Fruit fly (Drosophila melanogaster) whole organism, embryonic: ENCODE measurements around the gene Hasp.
A peak's percentile ranks its signal among the peaks of the same experiment; 100 is the strongest.

ENCODE experiments used
- Atf6 ChIP-seq: fragments of 200-800 bp; sonication (Bioruptor generic); IDR thresholded peaks from 2 replicates; pipeline ENCODE4 v1.3.6; 2022; ENCODE audit warnings: missing biosample characterization, missing genetic modification characterization
- B-H2 ChIP-seq: fragments of 200-800 bp; sonication (Bioruptor generic); optimal IDR thresholded peaks from 2 replicates; lab custom pipeline; 2018; ENCODE audit warnings: missing biosample characterization, mild to moderate bottlenecking, missing genetic modification characterization
- CG10267 ChIP-seq: fragments of 200-800 bp; sonication (Bioruptor generic); optimal IDR thresholded peaks from 2 replicates; lab custom pipeline; 2018; ENCODE audit warnings: missing biosample characterization, mild to moderate bottlenecking, missing genetic modification characterization, moderate library complexity
- CG12236 ChIP-seq: fragments of 200-800 bp; sonication (Bioruptor generic); optimal IDR thresholded peaks from 2 replicates; lab custom pipeline; 2016; ENCODE audit warnings: missing biosample characterization, missing genetic modification characterization
- CG14710 ChIP-seq: fragments of 200-800 bp; sonication (Bioruptor generic); optimal IDR thresholded peaks from 3 replicates; lab custom pipeline; 2019; ENCODE audit warnings: missing biosample characterization, mild to moderate bottlenecking, missing genetic modification characterization, moderate library complexity
- CG15073 ChIP-seq: fragments of 200-800 bp; sonication (Bioruptor generic); optimal IDR thresholded peaks from 2 replicates; lab custom pipeline; 2016; ENCODE audit warnings: missing biosample characterization, missing genetic modification characterization
- CG15514 ChIP-seq: fragments of 200-800 bp; sonication (Bioruptor generic); optimal IDR thresholded peaks from 3 replicates; lab custom pipeline; 2017; ENCODE audit warnings: missing biosample characterization, missing genetic modification characterization, mild to moderate bottlenecking, moderate library complexity, missing genetic modification reagents
- CG1602 ChIP-seq: fragments of 200-800 bp; sonication (Bioruptor generic); optimal IDR thresholded peaks from 3 replicates; lab custom pipeline; 2016; ENCODE audit warnings: missing biosample characterization, missing genetic modification characterization
- CG1603 ChIP-seq: fragments of 200-800 bp; sonication (Bioruptor generic); optimal IDR thresholded peaks from 2 replicates; lab custom pipeline; 2019; ENCODE audit warnings: missing biosample characterization, mild to moderate bottlenecking, missing genetic modification characterization, moderate library complexity
- CG2120 ChIP-seq: fragments of 200-800 bp; sonication (Bioruptor generic); optimal IDR thresholded peaks from 3 replicates; lab custom pipeline; 2016; ENCODE audit warnings: missing biosample characterization, missing genetic modification characterization
- CG30020 ChIP-seq: fragments of 200-800 bp; optimal IDR thresholded peaks from 2 replicates; lab custom pipeline; 2019; ENCODE audit warnings: missing biosample characterization, mild to moderate bottlenecking, missing genetic modification characterization, moderate library complexity
- CG3407 ChIP-seq: fragments of 200-800 bp; sonication (Bioruptor generic); optimal IDR thresholded peaks from 2 replicates; lab custom pipeline; 2018; ENCODE audit warnings: missing biosample characterization, mild to moderate bottlenecking, missing genetic modification characterization
- CG34422 ChIP-seq: fragments of 200-800 bp; sonication (Bioruptor generic); IDR thresholded peaks from 3 replicates; pipeline ENCODE4 v1.3.6; 2022; ENCODE audit warnings: missing biosample characterization, missing genetic modification characterization
- CG4617 ChIP-seq: fragments of 200-800 bp; sonication (Bioruptor generic); optimal IDR thresholded peaks from 3 replicates; lab custom pipeline; 2016; ENCODE audit warnings: missing biosample characterization, missing genetic modification characterization, borderline replicate concordance
- CG6765 ChIP-seq: fragments of 200-800 bp; sonication (Bioruptor generic); optimal IDR thresholded peaks from 3 replicates; lab custom pipeline; 2017; ENCODE audit warnings: missing biosample characterization, mild to moderate bottlenecking, missing genetic modification characterization
- CG7271 ChIP-seq: fragments of 200-800 bp; sonication (Bioruptor generic); optimal IDR thresholded peaks from 2 replicates; lab custom pipeline; 2018; ENCODE audit warnings: missing biosample characterization, mild to moderate bottlenecking, missing genetic modification characterization, moderate library complexity
- CG7372 ChIP-seq: fragments of 200-800 bp; sonication (Bioruptor generic); IDR thresholded peaks from 2 replicates; pipeline ENCODE4 v1.3.6; 2022; ENCODE audit warnings: missing biosample characterization, missing genetic modification characterization
- Dll ChIP-seq: fragments of 200-800 bp; sonication (Bioruptor generic); IDR thresholded peaks from 4 replicates; pipeline ENCODE4 v1.3.6; 2022; ENCODE audit warnings: missing biosample characterization, missing genetic modification characterization; ENCODE audit not compliant: partially characterized antibody
- Fer1 ChIP-seq: fragments of 200-800 bp; sonication (Bioruptor generic); optimal IDR thresholded peaks from 2 replicates; lab custom pipeline; 2017; ENCODE audit warnings: missing biosample characterization, mild to moderate bottlenecking, missing genetic modification characterization
- Fer3 ChIP-seq: fragments of 200-800 bp; sonication (Bioruptor generic); optimal IDR thresholded peaks from 2 replicates; lab custom pipeline; 2018; ENCODE audit warnings: missing biosample characterization, mild to moderate bottlenecking, missing genetic modification characterization, moderate library complexity
- Hr39 ChIP-seq: fragments of >200 bp; optimal IDR thresholded peaks from 2 replicates; lab custom pipeline; 2017
- Hr51 ChIP-seq, 2 experiments: fragments of 200-800 bp; sonication (Bioruptor generic); optimal IDR thresholded peaks; 2 replicates in 1 of 2; 3 replicates in 1 of 2; lab custom pipeline; 2016 to 2018; ENCODE audit warnings: missing biosample characterization in 2 of 2, missing genetic modification characterization in 2 of 2, mild to moderate bottlenecking in 1 of 2, moderate library complexity in 1 of 2
- MESR4 ChIP-seq: fragments of 200-800 bp; sonication (Bioruptor generic); optimal IDR thresholded peaks from 2 replicates; lab custom pipeline; 2018; ENCODE audit warnings: missing biosample characterization, mild to moderate bottlenecking, missing genetic modification characterization, moderate library complexity
- MTF-1 ChIP-seq: fragments of 200-800 bp; sonication (Bioruptor generic); optimal IDR thresholded peaks from 2 replicates; lab custom pipeline; 2018; ENCODE audit warnings: missing biosample characterization, mild to moderate bottlenecking, missing genetic modification characterization, borderline replicate concordance
- Med ChIP-seq: fragments of 200-800 bp; sonication (Bioruptor generic); peaks from one replicate; lab custom pipeline; 2016; ENCODE audit warnings: missing biosample characterization, missing genetic modification characterization, mild to moderate bottlenecking, inconsistent platforms, moderate library complexity
- Nf-YA ChIP-seq: fragments of 200-800 bp; sonication (Bioruptor generic); IDR thresholded peaks from 2 replicates; pipeline ENCODE4 v1.3.6; 2022; ENCODE audit warnings: missing biosample characterization, missing genetic modification characterization
- Oaz ChIP-seq: fragments of 200-800 bp; sonication (Bioruptor generic); IDR thresholded peaks from 2 replicates; pipeline ENCODE4 v1.3.6; 2022; ENCODE audit warnings: missing biosample characterization, missing genetic modification characterization
- Pdp1 ChIP-seq, 2 experiments: fragments of 200-800 bp; sonication (Bioruptor generic); optimal IDR thresholded peaks; 3 replicates each; lab custom pipeline; 2016; ENCODE audit warnings: missing biosample characterization in 2 of 2, missing genetic modification characterization in 2 of 2, mild to moderate bottlenecking in 1 of 2, moderate library complexity in 1 of 2
- Sry-δ ChIP-seq: fragments of 200-800 bp; sonication (Bioruptor generic); optimal IDR thresholded peaks from 2 replicates; lab custom pipeline; 2016; ENCODE audit warnings: missing biosample characterization, missing genetic modification characterization
- az2 ChIP-seq: fragments of 200-800 bp; sonication (Bioruptor generic); optimal IDR thresholded peaks from 3 replicates; lab custom pipeline; 2016; ENCODE audit warnings: missing biosample characterization, missing genetic modification characterization
- bowl ChIP-seq: fragments of 200-800 bp; sonication (Bioruptor generic); IDR thresholded peaks from 2 replicates; pipeline ENCODE4 v1.3.6; 2022; ENCODE audit warnings: missing biosample characterization, missing genetic modification characterization
- crol ChIP-seq: fragments of 200-800 bp; sonication (Bioruptor generic); IDR thresholded peaks from 2 replicates; pipeline ENCODE4 v1.3.6; 2022; ENCODE audit warnings: missing biosample characterization, missing genetic modification characterization
- dan ChIP-seq: fragments of 200-800 bp; sonication (Bioruptor generic); IDR thresholded peaks from 2 replicates; pipeline ENCODE4 v1.3.6; 2022; ENCODE audit warnings: missing biosample characterization, missing genetic modification characterization
- ewg ChIP-seq: fragments of 200-800 bp; sonication (Bioruptor generic); optimal IDR thresholded peaks from 3 replicates; lab custom pipeline; 2017; ENCODE audit warnings: mild to moderate bottlenecking, missing biosample characterization, missing genetic modification reagents, missing genetic modification characterization
- exex ChIP-seq: fragments of 200-800 bp; sonication (Bioruptor generic); optimal IDR thresholded peaks from 4 replicates; lab custom pipeline; 2018; ENCODE audit warnings: missing biosample characterization, mild to moderate bottlenecking, missing genetic modification characterization, moderate library complexity
- gcm ChIP-seq: fragments of 200-800 bp; sonication (Bioruptor generic); optimal IDR thresholded peaks from 2 replicates; lab custom pipeline; 2019; ENCODE audit warnings: missing biosample characterization, mild to moderate bottlenecking, missing genetic modification characterization, moderate library complexity
- gfzf ChIP-seq: fragments of 200-800 bp; sonication (Bioruptor generic); optimal IDR thresholded peaks from 2 replicates; lab custom pipeline; 2016; ENCODE audit warnings: missing biosample characterization, mild to moderate bottlenecking, missing genetic modification characterization, moderate library complexity
- gt ChIP-seq: fragments of 200-800 bp; sonication (Bioruptor generic); IDR thresholded peaks from 2 replicates; pipeline ENCODE4 v1.3.6; 2022; ENCODE audit warnings: missing biosample characterization, missing genetic modification characterization
- h ChIP-seq: fragments of >200 bp; optimal IDR thresholded peaks from 2 replicates; lab custom pipeline; 2017
- luna ChIP-seq: fragments of 200-800 bp; sonication (Bioruptor generic); optimal IDR thresholded peaks from 2 replicates; lab custom pipeline; 2016; ENCODE audit warnings: missing biosample characterization, missing genetic modification characterization
- pb ChIP-seq: fragments of 200-800 bp; sonication (Bioruptor generic); optimal IDR thresholded peaks from 3 replicates; lab custom pipeline; 2016; ENCODE audit warnings: missing biosample characterization, missing genetic modification characterization
- pfk ChIP-seq: fragments of 200-800 bp; sonication (Bioruptor generic); optimal IDR thresholded peaks from 2 replicates; lab custom pipeline; 2018; ENCODE audit warnings: missing biosample characterization, mild to moderate bottlenecking, missing genetic modification characterization, moderate library complexity
- pzg ChIP-seq: fragments of 200-800 bp; sonication (Bioruptor generic); optimal IDR thresholded peaks from 3 replicates; lab custom pipeline; 2018; ENCODE audit warnings: missing biosample characterization, mild to moderate bottlenecking, missing genetic modification characterization, moderate library complexity
- sens ChIP-seq: fragments of 200-800 bp; sonication (Bioruptor generic); peaks from one replicate; lab custom pipeline; 2016; ENCODE audit warnings: missing biosample characterization, missing genetic modification characterization
- sob ChIP-seq: fragments of 200-800 bp; sonication (Bioruptor generic); IDR thresholded peaks from 2 replicates; pipeline ENCODE4 v1.3.6; 2022; ENCODE audit warnings: missing biosample characterization, missing genetic modification characterization
- stwl ChIP-seq: fragments of 200-800 bp; sonication (Bioruptor generic); optimal IDR thresholded peaks from 3 replicates; lab custom pipeline; 2018; ENCODE audit warnings: missing biosample characterization, mild to moderate bottlenecking, missing genetic modification characterization, moderate library complexity
- tap ChIP-seq: fragments of 200-800 bp; optimal IDR thresholded peaks from 3 replicates; lab custom pipeline; 2019; ENCODE audit warnings: missing biosample characterization, mild to moderate bottlenecking, missing genetic modification characterization, moderate library complexity
- trem ChIP-seq: fragments of 200-800 bp; optimal IDR thresholded peaks from 3 replicates; lab custom pipeline; 2019; ENCODE audit warnings: missing biosample characterization, mild to moderate bottlenecking, missing genetic modification characterization, moderate library complexity
- vvl ChIP-seq: fragments of 200-800 bp; sonication (Bioruptor generic); IDR thresholded peaks from 2 replicates; pipeline ENCODE4 v1.3.6; 2022; ENCODE audit warnings: missing biosample characterization, missing genetic modification characterization
- wor ChIP-seq: fragments of 200-800 bp; sonication (Bioruptor generic); IDR thresholded peaks from 2 replicates; pipeline ENCODE4 v1.3.6; 2022; ENCODE audit warnings: missing biosample characterization, missing genetic modification characterization
- zen ChIP-seq: fragments of 200-800 bp; sonication (Bioruptor generic); optimal IDR thresholded peaks from 3 replicates; lab custom pipeline; 2018; ENCODE audit warnings: missing biosample characterization, mild to moderate bottlenecking, missing genetic modification characterization, moderate library complexity

Gene Hasp

dm6 chr2L:19530092-19530491, 13.1 kb upstream of the Hasp start, which contains the start of gene CG10165 (continued):
- TF ChIP-seq crol (GFP tag; lab: Robert Waterston, UW) (no peak), sob (GFP tag; lab: Robert Waterston, UW) (peak; percentile 5; the same call in 1 of the 2 replicates), CG2120 (GFP tag; lab: Kevin White, UChicago) (peak; percentile 21), MTF-1 (no peak), exex (tag; lab: Kevin White, UChicago) (peak; percentile 57), MESR4 (peak; percentile 28), CG10267 (tag; lab: Kevin White, UChicago) (peak; percentile 94), dan (GFP tag; lab: Robert Waterston, UW) (no peak), CG15514 (GFP tag; lab: Kevin White, UChicago) (peak; percentile 22), gfzf (GFP tag; lab: Kevin White, UChicago) (peak; percentile 7), pzg (GFP tag; lab: Kevin White, UChicago) (peak; percentile 43), B-H2 (peak; percentile 23), wor (no peak), vvl (peak; percentile 47; the same call in 1 of the 2 replicates), CG1603 (tag; lab: Kevin White, UChicago) (peak; percentile 16), CG30020 (tag; lab: Kevin White, UChicago) (no peak), Fer1 (GFP tag; lab: Kevin White, UChicago) (peak; percentile 2), Dll (GFP tag; lab: Robert Waterston, UW) (peak; percentile 45; the same call in 2 of the 4 replicates), Atf6 (GFP tag; lab: Robert Waterston, UW) (peak; percentile 45; the same call in 1 of the 2 replicates), CG4617 (peak; percentile 3), CG15073 (GFP tag; lab: Kevin White, UChicago) (no peak), Nf-YA (GFP tag; lab: Robert Waterston, UW) (0 out of 2 replicates have a peak, but pooled peaks have one; percentile 22), trem (peak; percentile 3), Pdp1 (GFP tag; optimal IDR thresholded peaks at IDR 0.05; lab: Kevin White, UChicago) (peak in 1 of 2 experiments; percentile 44), CG14710 (tag; lab: Kevin White, UChicago) (peak; percentile 26), ewg (GFP tag; lab: Kevin White, UChicago) (peak; percentile 33), zen (peak; percentile 56), CG34422 (GFP tag; lab: Robert Waterston, UW) (peak; percentile 36; the same call in 1 of the 3 replicates), Med (GFP tag; lab: Kevin White, UChicago) (peak; percentile 60), bowl (GFP tag; lab: Robert Waterston, UW) (no peak), Sry-δ (GFP tag; lab: Kevin White, UChicago) (peak; percentile 5), stwl (peak; percentile 49), CG6765 (GFP tag; lab: Kevin White, UChicago) (no peak), sens (GFP tag; lab: Kevin White, UChicago) (peak; percentile 70)

dm6 chr2L:19528308-19528707, 11.3 kb upstream of the Hasp start:
- TF ChIP-seq pb (GFP tag; lab: Kevin White, UChicago) (peak; percentile 82), pfk (GFP tag; lab: Kevin White, UChicago) (peak; percentile 14), az2 (GFP tag; lab: Kevin White, UChicago) (peak; percentile 88), CG7372 (GFP tag; lab: Robert Waterston, UW) (peak; percentile 96), gt (GFP tag; lab: Robert Waterston, UW) (peak; percentile 65), gcm (GFP tag; lab: Kevin White, UChicago) (peak; percentile 86), Oaz (GFP tag; lab: Robert Waterston, UW) (peak; percentile 92), CG3407 (GFP tag; lab: Kevin White, UChicago) (peak; percentile 69), Hr39 (lab: Kevin White, UChicago) (no peak), Hr51 (GFP tag; optimal IDR thresholded peaks at IDR 0.05; lab: Kevin White, UChicago) (peak; percentile 95), Fer3 (tag; lab: Kevin White, UChicago) (peak; percentile 98), Fer1 (GFP tag; lab: Kevin White, UChicago) (peak; percentile 98), CG2120 (GFP tag; lab: Kevin White, UChicago) (peak; percentile 99), tap (tag; lab: Kevin White, UChicago) (peak; percentile 94), h (no peak), CG7271 (tag; lab: Kevin White, UChicago) (peak; percentile 49), bowl (GFP tag; lab: Robert Waterston, UW) (peak; percentile 77; the same call in 1 of the 2 replicates), CG1602 (GFP tag; lab: Kevin White, UChicago) (peak; percentile 85), luna (peak; percentile 94), CG12236 (peak; percentile 71)
